Worm (Caenorhabditis elegans) whole organism, L3 larva: ENCODE data around the gene Y6E2A.7.
"Not testable (repeated sequence)": the region's sequence is repeated elsewhere in the genome, so short reads cannot be mapped to it uniquely, and the experiment has no call there.

Experiments
- R02D3.7 ChIP-seq: fragments of 150-350 bp; optimal IDR thresholded peaks from 2 replicates; lab custom pipeline; 2014; ENCODE audit warnings: missing biosample characterization, missing genetic modification characterization
- ZK546.5 ChIP-seq: sonication (generic microtip); optimal IDR thresholded peaks from 2 replicates; lab custom pipeline; 2017; ENCODE audit warnings: missing biosample characterization, missing genetic modification characterization
- aly-2 ChIP-seq: fragments of 150-350 bp; optimal IDR thresholded peaks from 2 replicates; lab custom pipeline; 2014; ENCODE audit warnings: missing biosample characterization, missing genetic modification characterization
- ama-1 ChIP-seq: fragments of 150-350 bp; optimal IDR thresholded peaks from 2 replicates; lab custom pipeline; 2018
- ceh-16 ChIP-seq: sonication (generic microtip); optimal IDR thresholded peaks from 2 replicates; lab custom pipeline; 2017; ENCODE audit warnings: missing biosample characterization, missing genetic modification characterization
- ceh-82 ChIP-seq: fragments of 150-350 bp; optimal IDR thresholded peaks from 2 replicates; lab custom pipeline; 2014; ENCODE audit warnings: missing biosample characterization, missing genetic modification characterization
- daf-12 ChIP-seq: fragments of 150-350 bp; optimal IDR thresholded peaks from 2 replicates; lab custom pipeline; 2014; ENCODE audit warnings: missing biosample characterization, missing genetic modification reagents, missing genetic modification characterization
- egl-27 ChIP-seq: sonication (generic microtip); optimal IDR thresholded peaks from 4 replicates; lab custom pipeline; 2017; ENCODE audit warnings: missing biosample characterization, missing genetic modification reagents, missing genetic modification characterization
- egl-5 ChIP-seq: fragments of 150-350 bp; optimal IDR thresholded peaks from 2 replicates; lab custom pipeline; 2017; ENCODE audit warnings: missing biosample characterization, missing genetic modification reagents, missing genetic modification characterization, inconsistent platforms
- elt-1 ChIP-seq: fragments of 150-350 bp; optimal IDR thresholded peaks from 2 replicates; lab custom pipeline; 2014; ENCODE audit warnings: missing biosample characterization, missing genetic modification characterization
- elt-2 ChIP-seq: sonication (generic microtip); optimal IDR thresholded peaks from 2 replicates; lab custom pipeline; 2016; ENCODE audit warnings: missing genetic modification reagents, mild to moderate bottlenecking, missing genetic modification characterization, missing compliant biosample characterization
- elt-3 ChIP-seq, 3 experiments: fragments of 150-350 bp in 1 of 3; sonication (generic microtip) in 2 of 3; optimal IDR thresholded peaks; 2 replicates in 2 of 3; 4 replicates in 1 of 3; lab custom pipeline; 2014 to 2017; ENCODE audit warnings: missing biosample characterization in 3 of 3, missing genetic modification characterization in 3 of 3
- fkh-10 ChIP-seq: sonication (generic microtip); optimal IDR thresholded peaks from 2 replicates; lab custom pipeline; 2017; ENCODE audit warnings: missing biosample characterization, missing genetic modification reagents, missing genetic modification characterization
- fkh-2 ChIP-seq: fragments of 150-350 bp; optimal IDR thresholded peaks from 2 replicates; lab custom pipeline; 2014; ENCODE audit warnings: missing biosample characterization, missing genetic modification reagents, missing genetic modification characterization
- hmg-11 ChIP-seq: sonication (generic microtip); optimal IDR thresholded peaks from 2 replicates; lab custom pipeline; 2016; ENCODE audit warnings: missing genetic modification characterization, missing compliant biosample characterization
- jun-1 ChIP-seq: fragments of 150-350 bp; optimal IDR thresholded peaks from 2 replicates; lab custom pipeline; 2014; ENCODE audit warnings: missing biosample characterization, missing genetic modification reagents, missing genetic modification characterization
- mdl-1 ChIP-seq: fragments of 150-350 bp; optimal IDR thresholded peaks from 2 replicates; lab custom pipeline; 2014; ENCODE audit warnings: missing biosample characterization, missing genetic modification characterization
- mml-1 ChIP-seq: fragments of 150-350 bp; sonication (generic microtip); optimal IDR thresholded peaks from 3 replicates; lab custom pipeline; 2014; ENCODE audit warnings: missing biosample characterization, missing genetic modification characterization
- nfya-1 ChIP-seq: sonication (generic microtip); optimal IDR thresholded peaks from 2 replicates; lab custom pipeline; 2017; ENCODE audit warnings: missing genetic modification characterization, mild to moderate bottlenecking, missing compliant biosample characterization, antibody characterized with exemption, moderate library complexity; ENCODE audit not compliant: insufficient read depth
- nhr-11 ChIP-seq: fragments of 150-350 bp; optimal IDR thresholded peaks from 2 replicates; lab custom pipeline; 2014; ENCODE audit warnings: missing biosample characterization, missing genetic modification characterization
- nhr-23 ChIP-seq: fragments of 150-350 bp; optimal IDR thresholded peaks from 2 replicates; lab custom pipeline; 2014; ENCODE audit warnings: missing biosample characterization, missing genetic modification reagents, missing genetic modification characterization
- nhr-237 ChIP-seq: fragments of 150-350 bp; optimal IDR thresholded peaks from 2 replicates; lab custom pipeline; 2014; ENCODE audit warnings: missing biosample characterization, missing genetic modification characterization
- nhr-25 ChIP-seq: sonication (generic microtip); optimal IDR thresholded peaks from 2 replicates; lab custom pipeline; 2017; ENCODE audit warnings: missing biosample characterization, missing genetic modification characterization
- nhr-28 ChIP-seq: fragments of 150-350 bp; optimal IDR thresholded peaks from 2 replicates; lab custom pipeline; 2014; ENCODE audit warnings: missing biosample characterization, missing genetic modification characterization
- nhr-67 ChIP-seq: fragments of 150-350 bp; optimal IDR thresholded peaks from 2 replicates; lab custom pipeline; 2014; ENCODE audit warnings: missing biosample characterization, missing genetic modification characterization
- nhr-76 ChIP-seq: fragments of 150-350 bp; sonication (generic microtip); optimal IDR thresholded peaks from 5 replicates; lab custom pipeline; 2014; ENCODE audit warnings: missing biosample characterization, missing genetic modification characterization
- nhr-77 ChIP-seq: fragments of 150-350 bp; optimal IDR thresholded peaks from 2 replicates; lab custom pipeline; 2014; ENCODE audit warnings: missing biosample characterization, missing genetic modification characterization
- pha-4 ChIP-seq: fragments of 150-350 bp; optimal IDR thresholded peaks from 2 replicates; lab custom pipeline; 2014; ENCODE audit warnings: missing biosample characterization, missing genetic modification reagents, missing genetic modification characterization
- sea-2 ChIP-seq: fragments of 150-350 bp; sonication (generic microtip); optimal IDR thresholded peaks from 4 replicates; lab custom pipeline; 2014; ENCODE audit warnings: missing biosample characterization, missing genetic modification reagents, missing genetic modification characterization
- skn-1 ChIP-seq: fragments of 150-350 bp; optimal IDR thresholded peaks from 2 replicates; lab custom pipeline; 2014; ENCODE audit warnings: missing biosample characterization, missing genetic modification characterization
- snpc-4 ChIP-seq: fragments of 150-350 bp; optimal IDR thresholded peaks from 2 replicates; lab custom pipeline; 2014; ENCODE audit warnings: missing biosample characterization, missing genetic modification characterization
- tbx-2 ChIP-seq: sonication (generic microtip); optimal IDR thresholded peaks from 2 replicates; lab custom pipeline; 2016; ENCODE audit warnings: mild to moderate bottlenecking, missing genetic modification characterization, missing compliant biosample characterization
- unc-39 ChIP-seq: sonication (generic microtip); optimal IDR thresholded peaks from 4 replicates; lab custom pipeline; 2017; ENCODE audit warnings: missing biosample characterization, missing genetic modification characterization
- zag-1 ChIP-seq: fragments of 150-350 bp; optimal IDR thresholded peaks from 2 replicates; lab custom pipeline; 2014; ENCODE audit warnings: missing biosample characterization, missing genetic modification characterization
- ztf-4 ChIP-seq: fragments of 150-350 bp; optimal IDR thresholded peaks from 2 replicates; lab custom pipeline; 2014; ENCODE audit warnings: missing biosample characterization, missing genetic modification characterization

Gene Y6E2A.7

ce11 chrV:15752049-15752448 lies 32.4 kb downstream of the Y6E2A.7 start, which contains the start of gene str-43:
str-43 (minus strand) TSS chrV:15752149.
- no peak for TF ChIP-seq daf-12 (tag; lab: Kevin White, UChicago)
- no peak for TF ChIP-seq mdl-1 (tag; lab: Kevin White, UChicago)
- no peak for TF ChIP-seq R02D3.7 (tag; lab: Kevin White, UChicago)
- no peak for TF ChIP-seq ceh-16 (tag; lab: Kevin White, UChicago)
- no peak for TF ChIP-seq elt-2 (tag; lab: Kevin White, UChicago)
- TF ChIP-seq egl-5 (tag; lab: Kevin White, UChicago), result no peak
- no peak for TF ChIP-seq nhr-11
- no peak for TF ChIP-seq elt-1
- TF ChIP-seq unc-39 (tag; lab: Kevin White, UChicago), result no peak
- TF ChIP-seq ZK546.5, result no peak
- no peak for TF ChIP-seq nhr-76 (tag; lab: Kevin White, UChicago)
- TF ChIP-seq mml-1 (tag; lab: Kevin White, UChicago), result no peak
- no peak for TF ChIP-seq nhr-237 (tag; lab: Kevin White, UChicago)
- TF ChIP-seq fkh-10 (GFP tag; lab: Kevin White, UChicago), result no peak
- no peak for TF ChIP-seq snpc-4
- TF ChIP-seq nhr-23 (tag; lab: Kevin White, UChicago), result no peak
- no peak for TF ChIP-seq ama-1
- no peak for TF ChIP-seq pha-4
- TF ChIP-seq nhr-67, result no peak
- no peak for TF ChIP-seq skn-1 (tag; lab: Kevin White, UChicago)

ce11 chrV:15752941-15753340 lies 33.3 kb downstream of the Y6E2A.7 start, which contains the start of gene str-5:
str-5 (plus strand) TSS chrV:15753241.
- TF ChIP-seq nhr-23 (tag; lab: Kevin White, UChicago); nhr-11; nhr-28 (tag; lab: Kevin White, UChicago): not testable (repeated sequence)

ce11 chrV:15754731-15755130 lies 35.1 kb downstream of the Y6E2A.7 start, which contains the start of gene str-8:
str-8 (plus strand) TSS chrV:15755031.
- TF ChIP-seq tbx-2 (tag; lab: Kevin White, UChicago); fkh-10 (GFP tag; lab: Kevin White, UChicago); jun-1 (tag; lab: Kevin White, UChicago): not testable (repeated sequence)

ce11 chrV:15757645-15758044 lies 38.0 kb downstream of the Y6E2A.7 start:
- TF ChIP-seq daf-12 (tag; lab: Kevin White, UChicago), result no peak
- no peak for TF ChIP-seq fkh-2 (tag; lab: Kevin White, UChicago)
- no peak for TF ChIP-seq ceh-82
- no peak for TF ChIP-seq aly-2 (tag; lab: Kevin White, UChicago)
- no peak for TF ChIP-seq skn-1 (tag; lab: Kevin White, UChicago)
- TF ChIP-seq nfya-1 (tag; lab: Kevin White, UChicago), result no peak
- no peak for TF ChIP-seq egl-27 (tag; lab: Kevin White, UChicago)
- no peak for TF ChIP-seq elt-3 (tag; optimal IDR thresholded peaks at IDR 0.05; lab: Kevin White, UChicago)
- TF ChIP-seq, all 47 proteins: peak for 0

- TF ChIP-seq nhr-25 (tag; lab: Kevin White, UChicago) (no peak), nhr-28 (tag; lab: Kevin White, UChicago) (no peak), skn-1 (tag; lab: Kevin White, UChicago) (no peak), ZK546.5 (no peak), hmg-11 (tag; lab: Kevin White, UChicago) (no peak), nhr-237 (tag; lab: Kevin White, UChicago) (no peak), elt-2 (tag; lab: Kevin White, UChicago) (no peak), elt-1 (no peak), nhr-77 (tag; lab: Kevin White, UChicago) (no peak), sea-2 (GFP tag; lab: Kevin White, UChicago) (no peak), egl-27 (tag; lab: Kevin White, UChicago) (no peak), zag-1 (tag; lab: Kevin White, UChicago) (no peak), ztf-4 (tag; lab: Kevin White, UChicago) (no peak), snpc-4 (no peak), nhr-11 (no peak)
Observed at ce11 chrV:15758449-15758848, 38.8 kb downstream of the Y6E2A.7 start, which contains the start of gene str-9. str-9 (plus strand) TSS chrV:15758749.
